Fruit fly (Drosophila melanogaster): ENCODE measurements around the gene CG3740.

DNA sequence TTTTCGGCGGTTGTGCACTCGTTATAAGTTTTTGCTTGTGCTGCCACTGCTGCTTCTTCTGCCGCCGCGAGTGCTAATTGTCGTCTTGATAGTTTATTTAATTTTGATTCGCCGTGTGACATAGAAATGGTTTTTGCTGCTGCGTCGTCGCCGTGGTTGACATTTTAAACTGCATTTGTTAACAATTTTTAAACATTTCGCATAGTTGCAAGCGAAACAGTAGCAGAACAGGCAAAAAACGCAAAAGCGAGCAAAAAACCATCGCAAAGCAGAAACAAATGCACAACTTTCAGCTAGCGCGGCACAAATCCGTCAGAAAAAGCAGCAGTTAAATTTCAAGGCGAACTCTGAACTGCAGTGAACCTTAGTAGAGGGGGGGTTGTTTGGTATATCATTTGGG, 45.4 kb downstream of the CG3740 start:
- TF ChIP-seq lz (GFP tag; optimal IDR thresholded peaks at IDR 0.05), result no peak
- TF ChIP-seq CG11902 (GFP tag; optimal IDR thresholded peaks at IDR 0.05), result no peak
- TF ChIP-seq CG6792 (GFP tag; optimal IDR thresholded peaks at IDR 0.05), result no peak
- TF ChIP-seq CG8632 (GFP tag; optimal IDR thresholded peaks at IDR 0.05), result no peak
- TF ChIP-seq CG34406 (GFP tag; optimal IDR thresholded peaks at IDR 0.05), result no peak
- TF ChIP-seq Eip93F (GFP tag; optimal IDR thresholded peaks at IDR 0.05), result no peak
- no peak for TF ChIP-seq eg (GFP tag; IDR thresholded peaks at IDR 0.05)
- no peak for TF ChIP-seq net (GFP tag; optimal IDR thresholded peaks at IDR 0.05)
- no peak for TF ChIP-seq Eip75B (GFP tag; optimal IDR thresholded peaks at IDR 0.05)
- no peak for TF ChIP-seq OdsH (GFP tag; optimal IDR thresholded peaks at IDR 0.05)
- no peak for TF ChIP-seq Eip78C (GFP tag)
- TF ChIP-seq CG6276 (GFP tag; optimal IDR thresholded peaks at IDR 0.05), result no peak
